Fruit fly (Drosophila melanogaster): ENCODE measurements around the gene CG13841.

Gene CG13841

dm6 chr3R:22717863-22718262 is 49.6 kb downstream of the CG13841 start:
- TF ChIP-seq CG17801 (GFP tag; optimal IDR thresholded peaks at IDR 0.05; ENCODE audit: partially characterized antibody), result no peak
